Fruit fly (Drosophila melanogaster) whole organism, embryonic: ENCODE measurements around the gene Cyp12a5.
A peak's percentile ranks its signal among the peaks of the same experiment; 100 is the strongest.

ENCODE experiments used
- CG10543 ChIP-seq: fragments of 200-800 bp; sonication (Bioruptor generic); optimal IDR thresholded peaks from 3 replicates; lab custom pipeline; 2017; ENCODE audit warnings: missing biosample characterization, mild to moderate bottlenecking, missing genetic modification characterization, moderate library complexity
- CG10959 ChIP-seq: fragments of 200-800 bp; sonication (Bioruptor generic); IDR thresholded peaks from 2 replicates; pipeline ENCODE4 v1.3.6; 2022; ENCODE audit warnings: missing biosample characterization, missing genetic modification characterization
- CG12391 ChIP-seq: fragments of 200-800 bp; sonication (Bioruptor generic); optimal IDR thresholded peaks from 3 replicates; lab custom pipeline; 2018; ENCODE audit warnings: missing biosample characterization, mild to moderate bottlenecking, missing genetic modification characterization, moderate library complexity
- CG13287 ChIP-seq: fragments of 200-800 bp; sonication (Bioruptor generic); IDR thresholded peaks from 2 replicates; pipeline ENCODE4 v1.3.6; 2022; ENCODE audit warnings: missing biosample characterization, missing genetic modification characterization; ENCODE audit not compliant: partially characterized antibody
- CG15011 ChIP-seq: fragments of 200-800 bp; sonication (Bioruptor generic); optimal IDR thresholded peaks from 3 replicates; lab custom pipeline; 2018; ENCODE audit warnings: missing biosample characterization, mild to moderate bottlenecking, missing genetic modification characterization
- CG1602 ChIP-seq: fragments of 200-800 bp; sonication (Bioruptor generic); optimal IDR thresholded peaks from 3 replicates; lab custom pipeline; 2016; ENCODE audit warnings: missing biosample characterization, missing genetic modification characterization
- CG17568 ChIP-seq: fragments of 200-800 bp; sonication (Bioruptor generic); optimal IDR thresholded peaks from 2 replicates; lab custom pipeline; 2018; ENCODE audit warnings: missing biosample characterization, mild to moderate bottlenecking, missing genetic modification characterization, moderate library complexity
- CG18262 ChIP-seq: fragments of 200-800 bp; optimal IDR thresholded peaks from 3 replicates; lab custom pipeline; 2019; ENCODE audit warnings: missing biosample characterization, mild to moderate bottlenecking, missing genetic modification characterization, moderate library complexity
- CG2712 ChIP-seq: fragments of 200-800 bp; optimal IDR thresholded peaks from 3 replicates; lab custom pipeline; 2019; ENCODE audit warnings: missing biosample characterization, mild to moderate bottlenecking, missing genetic modification characterization, moderate library complexity
- CG3163 ChIP-seq: fragments of 200-800 bp; sonication (Bioruptor generic); optimal IDR thresholded peaks from 3 replicates; lab custom pipeline; 2016; ENCODE audit warnings: missing biosample characterization, missing genetic modification characterization
- CG32772 ChIP-seq: fragments of 200-800 bp; sonication (Bioruptor generic); IDR thresholded peaks from 2 replicates; pipeline ENCODE4 v1.3.6; 2022; ENCODE audit warnings: missing biosample characterization, missing genetic modification characterization
- CG6254 ChIP-seq: fragments of 200-800 bp; sonication (Bioruptor generic); optimal IDR thresholded peaks from 3 replicates; lab custom pipeline; 2017; ENCODE audit warnings: mild to moderate bottlenecking, missing biosample characterization, missing genetic modification reagents, missing genetic modification characterization
- CG6813 ChIP-seq: fragments of 200-800 bp; sonication (Bioruptor generic); optimal IDR thresholded peaks from 2 replicates; lab custom pipeline; 2017; ENCODE audit warnings: missing biosample characterization, missing genetic modification characterization, mild to moderate bottlenecking, moderate library complexity, missing genetic modification reagents
- Dll ChIP-seq: fragments of 200-800 bp; sonication (Bioruptor generic); IDR thresholded peaks from 4 replicates; pipeline ENCODE4 v1.3.6; 2022; ENCODE audit warnings: missing biosample characterization, missing genetic modification characterization; ENCODE audit not compliant: partially characterized antibody
- HmgZ ChIP-seq: fragments of 200-800 bp; sonication (Bioruptor generic); optimal IDR thresholded peaks from 2 replicates; lab custom pipeline; 2018; ENCODE audit warnings: missing biosample characterization, mild to moderate bottlenecking, missing genetic modification characterization
- Lhr ChIP-seq: fragments of 200-800 bp; sonication (Bioruptor generic); optimal IDR thresholded peaks from 3 replicates; lab custom pipeline; 2017; ENCODE audit warnings: mild to moderate bottlenecking, missing biosample characterization, missing genetic modification reagents, missing genetic modification characterization
- Max ChIP-seq: fragments of 200-800 bp; sonication (Bioruptor generic); optimal IDR thresholded peaks from 2 replicates; lab custom pipeline; 2016; ENCODE audit warnings: missing biosample characterization, mild to moderate bottlenecking, missing genetic modification characterization
- Nf-YB ChIP-seq: fragments of 200-800 bp; sonication (Bioruptor generic); optimal IDR thresholded peaks from 3 replicates; lab custom pipeline; 2019; ENCODE audit warnings: missing biosample characterization, mild to moderate bottlenecking, missing genetic modification characterization, moderate library complexity
- Opbp ChIP-seq: fragments of 200-800 bp; sonication (Bioruptor generic); IDR thresholded peaks from 3 replicates; pipeline ENCODE4 v1.3.6; 2022; ENCODE audit warnings: missing biosample characterization, missing genetic modification characterization; ENCODE audit not compliant: partially characterized antibody
- PHDP ChIP-seq: fragments of 200-800 bp; sonication (Bioruptor generic); optimal IDR thresholded peaks from 3 replicates; lab custom pipeline; 2018; ENCODE audit warnings: missing biosample characterization, mild to moderate bottlenecking, missing genetic modification characterization, moderate library complexity
- ara ChIP-seq: fragments of 200-800 bp; sonication (Bioruptor generic); IDR thresholded peaks from 2 replicates; pipeline ENCODE4 v1.3.6; 2022; ENCODE audit warnings: missing biosample characterization, missing genetic modification characterization
- bbx ChIP-seq: fragments of 200-800 bp; sonication (Bioruptor generic); IDR thresholded peaks from 2 replicates; pipeline ENCODE4 v1.3.6; 2022; ENCODE audit warnings: missing biosample characterization, missing genetic modification characterization; ENCODE audit not compliant: partially characterized antibody
- caup ChIP-seq: fragments of 200-800 bp; sonication (Bioruptor generic); optimal IDR thresholded peaks from 3 replicates; lab custom pipeline; 2017; ENCODE audit warnings: missing biosample characterization, mild to moderate bottlenecking, missing genetic modification characterization, moderate library complexity; ENCODE audit not compliant: severe bottlenecking
- chm ChIP-seq: fragments of 200-800 bp; sonication (Bioruptor generic); IDR thresholded peaks from 2 replicates; pipeline ENCODE4 v1.3.6; 2022; ENCODE audit warnings: missing biosample characterization, missing genetic modification characterization
- crp ChIP-seq, 2 experiments: fragments of 200-800 bp; sonication (Bioruptor generic); optimal IDR thresholded peaks; 2 replicates in 1 of 2; 3 replicates in 1 of 2; lab custom pipeline; 2017; ENCODE audit warnings: missing biosample characterization in 2 of 2, missing genetic modification characterization in 2 of 2, mild to moderate bottlenecking in 1 of 2, moderate library complexity in 1 of 2
- ems ChIP-seq: fragments of 200-800 bp; sonication (Bioruptor generic); optimal IDR thresholded peaks from 3 replicates; lab custom pipeline; 2016; ENCODE audit warnings: missing biosample characterization, missing genetic modification characterization
- esg ChIP-seq: fragments of 200-800 bp; sonication (Bioruptor generic); conservative IDR thresholded peaks from 2 replicates; pipeline ENCODE4 v1.3.6; 2022; ENCODE audit warnings: missing biosample characterization, missing genetic modification characterization
- exex ChIP-seq: fragments of 200-800 bp; sonication (Bioruptor generic); optimal IDR thresholded peaks from 4 replicates; lab custom pipeline; 2018; ENCODE audit warnings: missing biosample characterization, mild to moderate bottlenecking, missing genetic modification characterization, moderate library complexity
- gce ChIP-seq: fragments of 200-800 bp; sonication (Bioruptor generic); IDR thresholded peaks from 3 replicates; pipeline ENCODE4 v1.3.6; 2022; ENCODE audit warnings: missing biosample characterization, missing genetic modification characterization
- gsb-n ChIP-seq: fragments of 200-800 bp; sonication (Bioruptor generic); optimal IDR thresholded peaks from 3 replicates; lab custom pipeline; 2018; ENCODE audit warnings: missing biosample characterization, mild to moderate bottlenecking, missing genetic modification characterization
- hbn ChIP-seq: fragments of 200-800 bp; sonication (Bioruptor generic); IDR thresholded peaks from 2 replicates; pipeline ENCODE4 v1.3.6; 2022; ENCODE audit warnings: missing biosample characterization, missing genetic modification characterization; ENCODE audit not compliant: partially characterized antibody
- kni ChIP-seq: fragments of 200-800 bp; sonication (Bioruptor generic); optimal IDR thresholded peaks from 3 replicates; lab custom pipeline; 2017; ENCODE audit warnings: mild to moderate bottlenecking, missing biosample characterization, missing genetic modification reagents, missing genetic modification characterization
- lbe ChIP-seq: fragments of 200-800 bp; sonication (Bioruptor generic); optimal IDR thresholded peaks from 2 replicates; lab custom pipeline; 2016; ENCODE audit warnings: missing biosample characterization, mild to moderate bottlenecking, missing genetic modification characterization
- onecut ChIP-seq: fragments of 200-800 bp; sonication (Bioruptor generic); IDR thresholded peaks from 2 replicates; pipeline ENCODE4 v1.3.6; 2022; ENCODE audit warnings: missing biosample characterization, missing genetic modification characterization
- psq ChIP-seq: fragments of 200-800 bp; sonication (Bioruptor generic); optimal IDR thresholded peaks from 2 replicates; lab custom pipeline; 2017; ENCODE audit warnings: missing biosample characterization, missing genetic modification characterization
- ranshi ChIP-seq: fragments of 200-800 bp; sonication (Bioruptor generic); IDR thresholded peaks from 2 replicates; pipeline ENCODE4 v1.3.6; 2022; ENCODE audit warnings: missing biosample characterization, missing genetic modification characterization
- sens ChIP-seq: fragments of 200-800 bp; sonication (Bioruptor generic); peaks from one replicate; lab custom pipeline; 2016; ENCODE audit warnings: missing biosample characterization, missing genetic modification characterization
- sima ChIP-seq: fragments of 200-800 bp; sonication (Bioruptor generic); optimal IDR thresholded peaks from 2 replicates; lab custom pipeline; 2016; ENCODE audit warnings: missing biosample characterization, missing genetic modification characterization
- slbo ChIP-seq: fragments of 200-800 bp; sonication (Bioruptor generic); IDR thresholded peaks from 2 replicates; pipeline ENCODE4 v1.3.6; 2022; ENCODE audit warnings: missing biosample characterization, missing genetic modification characterization
- sqz ChIP-seq: fragments of 200-800 bp; sonication (Bioruptor generic); optimal IDR thresholded peaks from 3 replicates; lab custom pipeline; 2018; ENCODE audit warnings: missing biosample characterization, mild to moderate bottlenecking, missing genetic modification characterization
- stc ChIP-seq: fragments of 200-800 bp; sonication (Bioruptor generic); IDR thresholded peaks from 2 replicates; pipeline ENCODE4 v1.3.6; 2022; ENCODE audit warnings: missing biosample characterization, missing genetic modification characterization
- tgo ChIP-seq: fragments of 200-800 bp; sonication (Bioruptor generic); IDR thresholded peaks from 3 replicates; pipeline ENCODE4 v1.3.6; 2022; ENCODE audit warnings: missing biosample characterization, missing genetic modification characterization
- unc-4 ChIP-seq: fragments of 200-800 bp; sonication (Bioruptor generic); IDR thresholded peaks from 2 replicates; pipeline ENCODE4 v1.3.6; 2022; ENCODE audit warnings: missing biosample characterization, missing genetic modification characterization; ENCODE audit not compliant: partially characterized antibody
- unpg ChIP-seq: fragments of 200-800 bp; sonication (Bioruptor generic); optimal IDR thresholded peaks from 3 replicates; lab custom pipeline; 2018; ENCODE audit warnings: missing biosample characterization, mild to moderate bottlenecking, missing genetic modification characterization, moderate library complexity
- vvl ChIP-seq: fragments of 200-800 bp; sonication (Bioruptor generic); IDR thresholded peaks from 2 replicates; pipeline ENCODE4 v1.3.6; 2022; ENCODE audit warnings: missing biosample characterization, missing genetic modification characterization
- zf30C ChIP-seq: fragments of 200-800 bp; sonication (Bioruptor generic); optimal IDR thresholded peaks from 3 replicates; lab custom pipeline; 2018; ENCODE audit warnings: missing biosample characterization, mild to moderate bottlenecking, missing genetic modification characterization
- zfh1 ChIP-seq: fragments of 200-800 bp; sonication (Bioruptor generic); IDR thresholded peaks from 3 replicates; pipeline ENCODE4 v1.3.6; 2022; ENCODE audit warnings: missing biosample characterization, missing genetic modification characterization

The Cyp12a5 gene

DNA sequence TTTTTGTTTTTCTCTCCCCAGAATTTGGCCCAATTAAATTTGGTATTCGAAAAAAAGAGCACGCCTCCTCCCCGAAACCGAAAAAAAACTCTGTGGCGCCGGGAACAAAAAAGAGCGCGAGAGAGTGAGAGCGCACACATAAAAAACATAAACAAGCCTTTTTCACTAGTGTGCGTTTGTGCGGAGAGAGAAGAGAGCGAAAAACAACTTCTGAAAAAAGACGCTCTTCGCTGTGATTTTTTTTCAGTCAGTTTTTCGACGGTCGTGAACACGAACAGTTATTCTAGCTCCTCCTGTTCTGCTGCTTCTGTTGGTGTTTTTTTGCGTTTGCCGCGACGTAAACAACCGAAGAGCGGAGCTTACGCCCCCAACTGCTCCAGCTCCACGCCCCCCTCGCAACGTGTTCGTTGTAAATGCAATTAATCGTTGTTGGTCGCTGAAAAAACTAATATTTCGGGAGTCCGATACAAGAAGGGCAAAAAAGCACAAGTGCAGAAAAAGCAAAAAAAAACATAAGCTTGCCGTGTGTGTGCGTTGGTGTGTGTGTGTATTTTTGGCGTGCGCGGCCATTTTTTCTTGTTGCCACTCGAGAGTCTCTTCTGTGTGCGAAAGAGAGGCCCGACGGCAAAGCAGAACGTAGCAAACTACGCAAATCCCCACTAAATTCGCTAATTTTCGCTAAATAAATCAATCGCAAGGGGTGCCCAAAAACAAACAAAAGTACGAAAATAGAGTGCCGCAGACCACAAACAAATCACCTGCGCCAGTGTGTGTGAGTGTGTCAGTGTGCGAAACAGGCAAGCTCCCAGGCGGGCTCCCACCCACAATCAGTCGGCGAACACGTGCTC, 31.7 kb downstream of the Cyp12a5 start, which contains the start of gene sqz (continued):
- TF ChIP-seq PHDP (peak; percentile 18), HmgZ (tag; lab: Kevin White, UChicago) (peak; percentile 2), chm (peak; percentile 77), slbo (0 out of 2 replicates have a peak, but pooled peaks have one; percentile 24), exex (no peak), CG2712 (tag; lab: Kevin White, UChicago) (peak; percentile 4), CG10543 (peak; percentile 47), onecut (GFP tag; lab: Robert Waterston, UW) (0 out of 2 replicates have a peak, but pooled peaks have one; percentile 20), sens (GFP tag; lab: Kevin White, UChicago) (peak; percentile 88), Opbp (GFP tag; lab: Robert Waterston, UW) (peak; percentile 38; the same call in 2 of the 3 replicates), tgo (GFP tag; lab: Robert Waterston, UW) (no peak), ranshi (GFP tag; lab: Robert Waterston, UW) (peak; percentile 23; the same call in 1 of the 2 replicates), Dll (GFP tag; lab: Robert Waterston, UW) (peak; percentile 68), gce (GFP tag; lab: Robert Waterston, UW) (0 out of 3 replicates have a peak, but pooled peaks have one; percentile 23), CG10959 (GFP tag; lab: Robert Waterston, UW) (no peak), stc (peak; percentile 30; the same call in 1 of the 2 replicates), bbx (peak; percentile 69), vvl (GFP tag; lab: Robert Waterston, UW) (peak; percentile 45), unc-4 (GFP tag; lab: Robert Waterston, UW) (peak; percentile 50; the same call in 1 of the 2 replicates), zfh1 (0 out of 3 replicates have a peak, but pooled peaks have one; percentile 10), CG6813 (GFP tag; lab: Kevin White, UChicago) (peak; percentile 39), CG15011 (GFP tag; lab: Kevin White, UChicago) (no peak), gsb-n (tag; lab: Kevin White, UChicago) (peak; percentile 21), zf30C (no peak), sqz (GFP tag; lab: Kevin White, UChicago) (peak; percentile 100), hbn (GFP tag; lab: Robert Waterston, UW) (peak; percentile 45; the same call in 1 of the 2 replicates), CG1602 (GFP tag; lab: Kevin White, UChicago) (no peak), Max (no peak), lbe (GFP tag; lab: Kevin White, UChicago) (peak; percentile 69), Lhr (GFP tag; lab: Kevin White, UChicago) (no peak), ems (GFP tag; lab: Kevin White, UChicago) (no peak), CG12391 (tag; lab: Kevin White, UChicago) (no peak), sima (GFP tag; lab: Kevin White, UChicago) (no peak), CG6254 (GFP tag; lab: Kevin White, UChicago) (peak; percentile 33), caup (GFP tag; lab: Kevin White, UChicago) (peak; percentile 39), ara (GFP tag; lab: Robert Waterston, UW) (0 out of 2 replicates have a peak, but pooled peaks have one; percentile 37), CG17568 (GFP tag; lab: Kevin White, UChicago) (peak; percentile 46), psq (GFP tag; lab: Kevin White, UChicago) (peak; percentile 50), Nf-YB (GFP tag; lab: Kevin White, UChicago) (peak; percentile 62), CG3163 (GFP tag; lab: Kevin White, UChicago) (peak; percentile 96), CG13287 (GFP tag; lab: Robert Waterston, UW) (peak; percentile 68), esg (GFP tag; lab: Robert Waterston, UW) (no peak), CG32772 (GFP tag; lab: Robert Waterston, UW) (peak; percentile 64), crp (GFP tag; optimal IDR thresholded peaks at IDR 0.05; lab: Kevin White, UChicago) (no peak), kni (peak; percentile 73), unpg (GFP tag; lab: Kevin White, UChicago) (no peak), CG18262 (peak; percentile 0)
